Fruit fly (Drosophila melanogaster) whole organism, embryonic: ENCODE data around the gene Glos.

Experiments used
- Blimp-1 ChIP-seq: fragments of 200-800 bp; sonication (Bioruptor generic); optimal IDR thresholded peaks from 3 replicates; lab custom pipeline; 2018; ENCODE audit warnings: missing biosample characterization, missing genetic modification characterization, mild to moderate bottlenecking, moderate library complexity, missing genetic modification reagents
- CG4617 ChIP-seq: fragments of 200-800 bp; sonication (Bioruptor generic); optimal IDR thresholded peaks from 3 replicates; lab custom pipeline; 2016; ENCODE audit warnings: missing biosample characterization, missing genetic modification characterization, borderline replicate concordance

- TF ChIP-seq Blimp-1 (GFP tag; lab: Kevin White, UChicago) (no peak), CG4617 (GFP tag; lab: Kevin White, UChicago) (peak; percentile 97)
These were observed 28.7 kb downstream of the Glos start, which contains the start of gene lva for dm6 chrX:3964965-3965420.
